Fruit fly (Drosophila melanogaster) S2 (cell line): Measurements from ENCODE around the gene CG34307.

Source experiments
- CG8478 ChIP-seq: fragments of >200 bp; optimal IDR thresholded peaks from 2 replicates; lab custom pipeline; 2018
- CTCF ChIP-seq, 2 experiments: fragments of >200 bp; optimal IDR thresholded peaks; 2 replicates each; lab custom pipeline; 2018

dm6 chr3R:11947959-11948358, 50.6 kb downstream of the CG34307 start:
- no peak for TF ChIP-seq CTCF (optimal IDR thresholded peaks at IDR 0.05; lab: Kevin White, UChicago)
- no peak for TF ChIP-seq CG8478
